Worm (Caenorhabditis elegans): ENCODE results near the gene shk-1.

Gene shk-1

DNA sequence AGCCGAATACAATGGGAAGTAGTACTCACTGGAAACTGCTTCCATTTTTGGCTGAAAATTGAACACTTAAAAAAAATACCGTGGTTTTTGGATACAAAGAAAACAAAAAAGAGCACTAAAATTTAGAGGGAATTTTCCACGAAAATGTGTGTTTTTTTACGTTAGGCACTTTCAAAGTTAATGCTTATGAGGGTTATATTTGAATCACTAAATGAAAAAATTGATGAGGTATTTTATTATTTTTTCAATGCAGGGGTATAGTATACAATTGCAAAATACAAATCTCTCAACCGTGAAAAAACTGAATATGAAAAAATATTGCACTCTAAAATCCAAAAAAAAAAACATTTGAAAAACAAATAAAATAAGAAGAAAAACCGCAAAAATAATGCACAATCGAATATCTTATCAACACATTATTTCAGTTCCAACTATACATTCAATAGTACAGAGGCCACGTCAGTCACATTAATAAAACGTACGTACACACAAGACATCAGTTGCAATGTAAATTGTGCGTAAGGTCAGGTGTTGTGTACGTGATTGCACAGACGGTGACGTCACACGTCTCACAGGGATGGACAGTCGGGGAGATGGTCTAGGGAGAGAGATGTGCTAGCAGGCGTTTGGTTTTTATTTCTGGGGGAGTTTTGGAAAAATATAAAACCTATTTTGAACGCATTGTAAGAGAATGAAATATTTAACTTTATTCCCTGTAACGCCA lies 11.9 kb downstream of the shk-1 start, which contains the start of gene aqp-10:
Gene aqp-10, minus strand, starts transcription at position 51 of the 724 bp plus-strand sequence.
- TF ChIP-seq rpc-1 (optimal IDR thresholded peaks at IDR 0.05) (no peak), rpc-1 (tag; optimal IDR thresholded peaks at IDR 0.05) (no peak), ztf-25 (GFP tag; IDR thresholded peaks at IDR 0.05) (no peak), egl-18 (GFP tag; IDR thresholded peaks at IDR 0.05) (no peak), hlh-12 (tag; optimal IDR thresholded peaks at IDR 0.05) (no peak), ekl-4 (GFP tag; IDR thresholded peaks at IDR 0.05) (no peak), ceh-27 (GFP tag; optimal IDR thresholded peaks at IDR 0.05) (peak; percentile 1), ceh-40 (GFP tag; IDR thresholded peaks at IDR 0.05) (no peak), ztf-22 (GFP tag; optimal IDR thresholded peaks at IDR 0.05) (no peak), Y56A3A.18 (GFP tag; IDR thresholded peaks at IDR 0.05) (no peak), F22D6.2 (tag; optimal IDR thresholded peaks at IDR 0.05) (no peak), ztf-6 (GFP tag; IDR thresholded peaks at IDR 0.05) (no peak), chd-7 (tag; optimal IDR thresholded peaks at IDR 0.05) (no peak), akir-1 (GFP tag; optimal IDR thresholded peaks at IDR 0.05) (no peak), rcor-1 (GFP tag; IDR thresholded peaks at IDR 0.05) (no peak), sea-2 (GFP tag; IDR thresholded peaks at IDR 0.05) (no peak), F10E7.11 (tag; optimal IDR thresholded peaks at IDR 0.05) (no peak), T26A5.8 (tag; optimal IDR thresholded peaks at IDR 0.05) (no peak), mxl-1 (tag; optimal IDR thresholded peaks at IDR 0.05) (no peak), dpff-1 (tag; optimal IDR thresholded peaks at IDR 0.05) (no peak), let-607 (tag; optimal IDR thresholded peaks at IDR 0.05) (peak; percentile 95), hmg-20 (GFP tag; IDR thresholded peaks at IDR 0.05) (no peak), K11D2.4 (GFP tag; IDR thresholded peaks at IDR 0.05) (no peak), madf-10 (tag; optimal IDR thresholded peaks at IDR 0.05) (peak; percentile 6), somi-1 (GFP tag; optimal IDR thresholded peaks at IDR 0.05) (peak; percentile 19), B0336.3 (GFP tag; IDR thresholded peaks at IDR 0.05) (0 out of 2 replicates have a peak, but pooled peaks have one; percentile 30), ztf-26 (tag; optimal IDR thresholded peaks at IDR 0.05) (no peak), nfyb-1 (GFP tag; IDR thresholded peaks at IDR 0.05) (0 out of 2 replicates have a peak, but pooled peaks have one; percentile 41), aptf-3 (GFP tag; IDR thresholded peaks at IDR 0.05) (no peak), athp-1 (tag; optimal IDR thresholded peaks at IDR 0.05) (no peak), Y95B8A.8 (GFP tag; IDR thresholded peaks at IDR 0.05) (no peak), B0035.1 (tag; optimal IDR thresholded peaks at IDR 0.05) (no peak), nhr-80 (tag; optimal IDR thresholded peaks at IDR 0.05) (peak; percentile 82), F23B12.7 (tag; optimal IDR thresholded peaks at IDR 0.05; ENCODE audit: insufficient read depth) (no peak), snpc-4 (GFP tag; optimal IDR thresholded peaks at IDR 0.05) (no peak), snpc-4 (tag; optimal IDR thresholded peaks at IDR 0.05) (peak in 2 of 4 experiments; percentile 34 to 47), lag-1 (GFP tag; IDR thresholded peaks at IDR 0.05) (no peak), B0261.1 (tag; optimal IDR thresholded peaks at IDR 0.05) (no peak), unc-62 (GFP tag; optimal IDR thresholded peaks at IDR 0.05) (no peak), B0019.2 (GFP tag; conservative IDR thresholded peaks at IDR 0.05) (no peak), lir-1 (GFP tag; conservative IDR thresholded peaks at IDR 0.05) (no peak), madf-6 (GFP tag; IDR thresholded peaks at IDR 0.05) (no peak), F37B4.10 (GFP tag; IDR thresholded peaks at IDR 0.05) (no peak), aptf-2 (GFP tag; conservative IDR thresholded peaks at IDR 0.05) (no peak), egl-44 (GFP tag; IDR thresholded peaks at IDR 0.05) (no peak), mel-28 (tag; optimal IDR thresholded peaks at IDR 0.05; ENCODE audit: borderline replicate concordance) (no peak), lin-26 (GFP tag; IDR thresholded peaks at IDR 0.05) (no peak), dox-1 (GFP tag; IDR thresholded peaks at IDR 0.05) (no peak; the same call in 1 of the 2 replicates), lin-35 (GFP tag; optimal IDR thresholded peaks at IDR 0.05) (no peak)
